Worm (Caenorhabditis elegans) whole organism, midembryonic: ENCODE data around the gene F55E10.2.

Experiments used
- T22C8.4 ChIP-seq: fragments of 200-800 bp; sonication (Bioruptor generic); IDR thresholded peaks from 2 replicates; pipeline ENCODE4 v1.3.6; 2022; ENCODE audit warnings: missing genetic modification characterization, missing compliant biosample characterization
- cog-1 ChIP-seq: sonication (generic microtip); optimal IDR thresholded peaks from 2 replicates; lab custom pipeline; 2016; ENCODE audit warnings: missing genetic modification characterization, missing compliant biosample characterization
- flt-1 ChIP-seq: fragments of 200-800 bp; sonication (Bioruptor generic); IDR thresholded peaks from 2 replicates; pipeline ENCODE4 v1.3.6; 2022; ENCODE audit warnings: missing genetic modification characterization, missing compliant biosample characterization
- klf-2 ChIP-seq: fragments of 200-800 bp; sonication (Bioruptor generic); conservative IDR thresholded peaks from 2 replicates; pipeline ENCODE4 v1.3.6; 2022; ENCODE audit warnings: missing genetic modification reagents, missing genetic modification characterization, missing compliant biosample characterization
- med-1 ChIP-seq: sonication (generic microtip); optimal IDR thresholded peaks from 2 replicates; lab custom pipeline; 2017; ENCODE audit warnings: missing genetic modification characterization, mild to moderate bottlenecking, missing compliant biosample characterization, antibody characterized with exemption, missing genetic modification reagents; ENCODE audit not compliant: insufficient read depth
- ref-1 ChIP-seq: fragments of 200-800 bp; sonication (Bioruptor generic); conservative IDR thresholded peaks from 2 replicates; pipeline ENCODE4 v1.3.6; 2022; ENCODE audit warnings: missing genetic modification reagents, missing genetic modification characterization, missing compliant biosample characterization
- tab-1 ChIP-seq: fragments of 200-800 bp; sonication (Bioruptor generic); IDR thresholded peaks from 2 replicates; pipeline ENCODE4 v1.3.6; 2022; ENCODE audit warnings: missing genetic modification characterization, missing compliant biosample characterization
- ztf-23 ChIP-seq: fragments of 200-800 bp; sonication (Bioruptor generic); IDR thresholded peaks from 2 replicates; pipeline ENCODE4 v1.3.6; 2022; ENCODE audit warnings: missing genetic modification reagents, missing genetic modification characterization, missing compliant biosample characterization
- ztf-29 ChIP-seq: fragments of 200-800 bp; sonication (Bioruptor generic); IDR thresholded peaks from 2 replicates; pipeline ENCODE4 v1.3.6; 2022; ENCODE audit warnings: missing genetic modification reagents, missing genetic modification characterization, missing compliant biosample characterization

The F55E10.2 gene

ce11 chrX:8354284-8354784 lies 13.8 kb downstream of the F55E10.2 start:
- TF ChIP-seq tab-1 (GFP tag; lab: Robert Waterston, UW) (no peak), ztf-23 (GFP tag; lab: Robert Waterston, UW) (no peak), T22C8.4 (no peak), flt-1 (no peak), ref-1 (GFP tag; lab: Robert Waterston, UW) (no peak), cog-1 (tag; lab: Kevin White, UChicago) (no peak), ztf-29 (no peak), med-1 (GFP tag; lab: Kevin White, UChicago) (no peak), klf-2 (GFP tag; lab: Robert Waterston, UW) (no peak)

DNA sequence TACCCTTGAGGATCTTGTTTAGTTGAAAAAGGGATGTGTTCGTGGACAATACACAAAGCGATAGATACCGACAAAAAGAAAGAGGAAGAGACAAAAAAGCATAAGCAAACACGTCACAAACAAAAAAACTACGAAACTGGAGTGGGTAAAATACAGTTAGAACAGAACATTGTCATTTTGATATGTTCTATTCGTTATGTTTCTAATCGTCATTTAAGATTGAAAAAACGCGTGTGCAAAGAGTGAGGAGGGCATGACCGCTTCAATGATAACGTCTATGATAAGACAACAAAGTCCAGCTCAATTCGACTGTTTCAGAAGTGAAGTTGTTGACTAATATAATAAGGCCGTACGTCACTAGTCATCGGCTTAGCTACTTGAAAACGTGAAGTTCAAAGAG lies 14.9 kb downstream of the F55E10.2 start:
- TF ChIP-seq ztf-23 (GFP tag; lab: Robert Waterston, UW), result no peak
- no peak for TF ChIP-seq cog-1 (tag; lab: Kevin White, UChicago)
- no peak for TF ChIP-seq tab-1 (GFP tag; lab: Robert Waterston, UW)
- no peak for TF ChIP-seq ref-1 (GFP tag; lab: Robert Waterston, UW)

DNA sequence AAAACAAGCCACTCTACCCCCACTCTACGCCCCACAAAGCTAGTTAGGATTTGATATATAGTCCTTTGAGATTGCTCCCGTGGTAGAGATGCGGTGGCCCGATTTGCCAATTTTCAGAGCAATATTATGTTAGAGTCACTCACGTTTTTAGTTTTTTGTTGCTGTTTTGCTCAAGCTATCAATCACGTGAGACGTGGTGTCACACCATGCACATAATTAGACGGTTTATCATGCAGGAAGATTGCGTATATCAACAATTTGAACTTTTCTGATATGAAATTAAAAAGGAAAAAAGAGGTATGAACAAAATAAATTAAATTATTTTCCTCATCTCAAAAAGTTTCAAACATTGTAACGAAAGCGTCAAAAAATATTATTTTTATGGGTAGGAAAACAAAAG lies 15.8 kb downstream of the F55E10.2 start:
- TF ChIP-seq ref-1 (GFP tag; lab: Robert Waterston, UW) (no peak), med-1 (GFP tag; lab: Kevin White, UChicago) (no peak), T22C8.4 (no peak), flt-1 (no peak), klf-2 (GFP tag; lab: Robert Waterston, UW) (no peak), ztf-29 (no peak), cog-1 (tag; lab: Kevin White, UChicago) (no peak), ztf-23 (GFP tag; lab: Robert Waterston, UW) (no peak), tab-1 (GFP tag; lab: Robert Waterston, UW) (no peak)

- no peak for TF ChIP-seq med-1 (GFP tag; lab: Kevin White, UChicago)
- TF ChIP-seq tab-1 (GFP tag; lab: Robert Waterston, UW), result no peak
- TF ChIP-seq flt-1, result no peak
- TF ChIP-seq ztf-29, result no peak
- no peak for TF ChIP-seq ztf-23 (GFP tag; lab: Robert Waterston, UW)
- TF ChIP-seq T22C8.4, result no peak
These were observed 21.9 kb downstream of the F55E10.2 start for ce11 chrX:8362379-8362778.

ce11 chrX:8367553-8367952 lies 27.1 kb downstream of the F55E10.2 start, which contains the start of gene F40B5.2:
F40B5.2 (plus strand) TSS chrX:8367853.
- TF ChIP-seq T22C8.4, result no peak
- no peak for TF ChIP-seq tab-1 (GFP tag; lab: Robert Waterston, UW)
- no peak for TF ChIP-seq ztf-23 (GFP tag; lab: Robert Waterston, UW)
- TF ChIP-seq ztf-29, result no peak

DNA sequence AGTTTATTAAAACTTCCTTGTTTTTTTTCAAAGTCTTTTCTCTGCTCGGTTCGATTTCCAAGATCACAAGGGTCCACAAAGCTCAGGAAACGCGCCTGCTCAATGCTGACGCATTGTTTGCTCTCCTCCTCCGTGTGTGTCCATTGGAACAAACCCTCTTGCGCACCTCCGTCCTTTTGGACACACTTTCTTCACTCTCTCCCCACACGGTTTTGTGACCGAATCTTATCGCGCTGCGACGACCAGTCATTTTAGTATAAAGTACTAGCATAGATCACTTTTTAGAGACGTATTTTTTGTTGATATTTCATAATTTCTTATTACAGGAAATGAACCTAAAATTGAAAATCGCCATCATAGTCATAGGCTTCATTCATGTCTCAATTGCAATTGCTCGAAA lies 27.7 kb downstream of the F55E10.2 start:
- TF ChIP-seq T22C8.4 (no peak), ztf-23 (GFP tag; lab: Robert Waterston, UW) (no peak), cog-1 (tag; lab: Kevin White, UChicago) (peak; percentile 52), flt-1 (no peak)

ce11 chrX:8371906-8372305 lies 31.4 kb downstream of the F55E10.2 start, which contains the start of gene nep-15:
nep-15 (plus strand) TSS chrX:8372206.
- no peak for TF ChIP-seq cog-1 (tag; lab: Kevin White, UChicago)
- TF ChIP-seq tab-1 (GFP tag; lab: Robert Waterston, UW), result no peak
- TF ChIP-seq med-1 (GFP tag; lab: Kevin White, UChicago), result no peak
- no peak for TF ChIP-seq T22C8.4
- no peak for TF ChIP-seq klf-2 (GFP tag; lab: Robert Waterston, UW)

DNA sequence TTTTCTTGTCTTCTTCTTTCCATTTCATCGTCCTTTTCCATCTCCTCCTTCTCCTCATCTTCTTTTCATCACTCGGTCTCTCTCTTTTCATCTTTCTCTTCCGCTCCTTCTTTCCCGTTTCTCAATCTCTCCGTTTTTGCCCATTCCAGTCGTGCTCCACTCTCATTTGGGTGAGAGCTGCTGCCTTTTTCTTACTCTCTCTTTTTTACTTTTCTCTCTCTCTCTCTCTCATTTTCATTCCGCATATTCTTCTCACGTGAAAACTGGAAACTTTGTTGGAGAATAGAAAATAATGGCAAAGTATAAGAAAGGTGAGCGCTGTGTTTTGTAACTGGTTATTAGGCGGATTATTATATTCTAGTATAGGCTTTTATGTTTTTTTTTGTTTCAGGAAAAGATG lies 37.8 kb downstream of the F55E10.2 start, which contains the start of gene tbc-18:
Gene tbc-18 (plus strand): TSS at position 246 of the 400 bp plus-strand sequence.
- no peak for TF ChIP-seq ref-1 (GFP tag; lab: Robert Waterston, UW)
- no peak for TF ChIP-seq tab-1 (GFP tag; lab: Robert Waterston, UW)
- no peak for TF ChIP-seq med-1 (GFP tag; lab: Kevin White, UChicago)
- no peak for TF ChIP-seq ztf-23 (GFP tag; lab: Robert Waterston, UW)
- TF ChIP-seq ztf-29, result no peak
- TF ChIP-seq cog-1 (tag; lab: Kevin White, UChicago), result no peak
- TF ChIP-seq T22C8.4, result no peak
- TF ChIP-seq flt-1, result no peak

ce11 chrX:8381651-8382050 lies 41.2 kb downstream of the F55E10.2 start:
- TF ChIP-seq ztf-29 (no peak; the same call in 1 of the 2 replicates), tab-1 (GFP tag; lab: Robert Waterston, UW) (no peak), cog-1 (tag; lab: Kevin White, UChicago) (no peak), ref-1 (GFP tag; lab: Robert Waterston, UW) (no peak), ztf-23 (GFP tag; lab: Robert Waterston, UW) (0 out of 2 replicates have a peak, but pooled peaks have one; percentile 50), klf-2 (GFP tag; lab: Robert Waterston, UW) (no peak)

DNA sequence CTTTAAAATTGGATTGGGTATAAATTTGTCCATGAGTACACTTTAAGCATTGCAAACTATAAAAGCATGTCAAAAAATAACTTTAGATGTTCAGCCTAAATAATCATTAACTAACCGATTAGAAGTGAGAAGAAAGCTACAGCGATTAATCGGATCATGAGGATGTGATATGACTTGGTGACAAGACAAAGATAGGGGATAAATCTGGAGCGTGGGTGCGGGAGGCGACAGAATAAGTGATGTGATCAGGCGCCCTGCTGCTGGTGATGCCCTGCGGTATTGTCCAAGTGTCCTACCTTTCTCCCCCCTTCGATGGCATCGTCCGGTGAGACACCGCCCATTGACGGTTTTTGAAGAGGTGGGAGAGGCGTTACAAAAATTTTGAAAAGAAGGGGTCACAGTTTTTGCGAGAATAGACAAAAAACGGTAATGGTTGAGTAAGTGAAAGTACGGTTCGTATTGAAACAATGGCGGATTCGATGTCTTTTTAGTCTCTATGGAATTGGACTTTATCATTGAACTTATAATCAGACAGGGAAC lies 44.2 kb downstream of the F55E10.2 start, which contains the start of gene F41D9.2:
Gene F41D9.2 (minus strand): TSS at position 304 of the 540 bp plus-strand sequence.
- TF ChIP-seq klf-2 (GFP tag; lab: Robert Waterston, UW) (no peak), ztf-23 (GFP tag; lab: Robert Waterston, UW) (no peak), med-1 (GFP tag; lab: Kevin White, UChicago) (no peak), ztf-29 (no peak), flt-1 (no peak), T22C8.4 (no peak), cog-1 (tag; lab: Kevin White, UChicago) (no peak), tab-1 (GFP tag; lab: Robert Waterston, UW) (no peak), ref-1 (GFP tag; lab: Robert Waterston, UW) (no peak)
